Worm (Caenorhabditis elegans) whole organism, early embryonic: ENCODE data around the gene lap-1.

Experiments used
- hmg-4 ChIP-seq: fragments of 200-800 bp; sonication (Bioruptor generic); optimal IDR thresholded peaks from 2 replicates; lab custom pipeline; 2018; ENCODE audit warnings: mild to moderate bottlenecking, missing genetic modification characterization, missing compliant biosample characterization
- tra-4 ChIP-seq: sonication (generic microtip); optimal IDR thresholded peaks from 2 replicates; lab custom pipeline; 2017; ENCODE audit warnings: missing genetic modification characterization, missing compliant biosample characterization

lap-1 gene

ce11 chrIII:8354644-8355461, 46.9 kb downstream of the lap-1 start, which contains the start of gene unc-116:
TSS of gene unc-116 (minus strand) at chrIII:8355174.
- TF ChIP-seq hmg-4 (GFP tag; lab: Kevin White, UChicago) (peak; percentile 63), tra-4 (tag; lab: Kevin White, UChicago) (no peak)
